Worm (Caenorhabditis elegans): ENCODE data around the gene Y12A6A.1.

The Y12A6A.1 gene

DNA sequence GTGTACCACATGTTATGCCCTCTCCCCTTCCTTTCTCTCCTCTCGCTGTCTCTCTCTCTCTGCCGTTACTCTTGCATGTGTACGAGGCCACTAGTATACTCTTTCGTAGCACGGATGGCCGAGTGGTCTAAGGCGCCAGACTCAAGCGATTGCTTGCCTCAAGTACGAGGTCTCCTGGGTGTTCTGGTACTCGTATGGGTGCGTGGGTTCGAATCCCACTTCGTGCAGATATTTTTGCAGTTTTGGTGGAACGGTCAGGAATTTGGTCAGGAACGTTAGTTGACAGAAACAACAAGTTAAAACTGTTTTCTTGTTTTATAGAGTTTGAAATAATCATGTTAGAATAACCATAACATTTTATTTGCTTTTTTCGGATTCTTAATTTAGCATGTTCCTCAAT, 43.9 kb upstream of the Y12A6A.1 start:
- peak; percentile 13 for TF ChIP-seq ceh-28 (tag; optimal IDR thresholded peaks at IDR 0.05)
- TF ChIP-seq nhr-76 (tag; optimal IDR thresholded peaks at IDR 0.05), result peak; percentile 37
- TF ChIP-seq egl-5 (tag; optimal IDR thresholded peaks at IDR 0.05), result peak; percentile 89
- TF ChIP-seq eor-1 (tag; optimal IDR thresholded peaks at IDR 0.05), result no peak
- peak; percentile 58 for TF ChIP-seq sea-2 (GFP tag; optimal IDR thresholded peaks at IDR 0.05)
- peak; percentile 38 for TF ChIP-seq R02D3.7 (tag; optimal IDR thresholded peaks at IDR 0.05)
- peak in 1 of 3 experiments; percentile 31 for TF ChIP-seq elt-3 (tag; optimal IDR thresholded peaks at IDR 0.05)
- peak; percentile 37 for TF ChIP-seq ceh-82 (tag; optimal IDR thresholded peaks at IDR 0.05)
- no peak for TF ChIP-seq nhr-28 (tag; optimal IDR thresholded peaks at IDR 0.05)
- no peak for TF ChIP-seq nhr-12 (tag; optimal IDR thresholded peaks at IDR 0.05)
- TF ChIP-seq ceh-9 (tag; optimal IDR thresholded peaks at IDR 0.05), result no peak
- peak; percentile 51 for TF ChIP-seq fkh-10 (GFP tag; optimal IDR thresholded peaks at IDR 0.05)
- TF ChIP-seq nhr-23 (tag; optimal IDR thresholded peaks at IDR 0.05), result peak; percentile 67
- TF ChIP-seq pha-4 (tag; optimal IDR thresholded peaks at IDR 0.05), result peak; percentile 81
- no peak for TF ChIP-seq zag-1 (tag; optimal IDR thresholded peaks at IDR 0.05)
- no peak for TF ChIP-seq aly-2 (tag; optimal IDR thresholded peaks at IDR 0.05)
- peak; percentile 99 for TF ChIP-seq hmg-11 (tag; optimal IDR thresholded peaks at IDR 0.05)
- peak; percentile 33 for TF ChIP-seq nhr-11 (tag; optimal IDR thresholded peaks at IDR 0.05)
- peak; percentile 38 for TF ChIP-seq lin-15B (tag; optimal IDR thresholded peaks at IDR 0.05)
- no peak for TF ChIP-seq ztf-11 (tag; optimal IDR thresholded peaks at IDR 0.05)
- TF ChIP-seq mdl-1 (tag; optimal IDR thresholded peaks at IDR 0.05), result no peak
- TF ChIP-seq nhr-25 (tag; optimal IDR thresholded peaks at IDR 0.05), result peak; percentile 46
- TF ChIP-seq mml-1 (tag; optimal IDR thresholded peaks at IDR 0.05), result no peak
- peak; percentile 27 for TF ChIP-seq unc-39 (tag; optimal IDR thresholded peaks at IDR 0.05)
- TF ChIP-seq fos-1 (tag; optimal IDR thresholded peaks at IDR 0.05), result no peak
- no peak for TF ChIP-seq unc-62 (GFP tag; optimal IDR thresholded peaks at IDR 0.05)
- peak; percentile 43 for TF ChIP-seq skn-1 (tag; optimal IDR thresholded peaks at IDR 0.05)
- TF ChIP-seq nhr-237 (tag; optimal IDR thresholded peaks at IDR 0.05), result no peak
- TF ChIP-seq tbx-2 (tag; optimal IDR thresholded peaks at IDR 0.05), result peak; percentile 85
- TF ChIP-seq snpc-4 (tag; optimal IDR thresholded peaks at IDR 0.05), result peak; percentile 11
- peak; percentile 41 for TF ChIP-seq pqm-1 (tag; optimal IDR thresholded peaks at IDR 0.05)
- peak; percentile 81 for TF ChIP-seq nhr-43 (tag; optimal IDR thresholded peaks at IDR 0.05; ENCODE audit: poor library complexity, severe bottlenecking)
- no peak for TF ChIP-seq nhr-67 (tag; optimal IDR thresholded peaks at IDR 0.05)
- peak; percentile 30 for TF ChIP-seq egl-27 (tag; optimal IDR thresholded peaks at IDR 0.05)
- peak; percentile 58 for TF ChIP-seq elt-1 (tag; optimal IDR thresholded peaks at IDR 0.05)
- peak; percentile 86 for TF ChIP-seq jun-1 (tag; optimal IDR thresholded peaks at IDR 0.05)
- TF ChIP-seq daf-12 (tag; optimal IDR thresholded peaks at IDR 0.05), result no peak
- TF ChIP-seq nhr-77 (tag; optimal IDR thresholded peaks at IDR 0.05), result peak; percentile 46
- no peak for TF ChIP-seq fkh-2 (tag; optimal IDR thresholded peaks at IDR 0.05)
- no peak for TF ChIP-seq ZK546.5 (tag; optimal IDR thresholded peaks at IDR 0.05)
- peak; percentile 87 for TF ChIP-seq lin-39 (tag; optimal IDR thresholded peaks at IDR 0.05)
- TF ChIP-seq ceh-16 (tag; optimal IDR thresholded peaks at IDR 0.05), result no peak
- peak; percentile 71 for TF ChIP-seq nfya-1 (tag; optimal IDR thresholded peaks at IDR 0.05; ENCODE audit: insufficient read depth)
- peak; percentile 49 for TF ChIP-seq ztf-4 (tag; optimal IDR thresholded peaks at IDR 0.05)
- peak; percentile 49 for TF ChIP-seq ama-1 (optimal IDR thresholded peaks at IDR 0.05)
- peak; percentile 49 for TF ChIP-seq elt-2 (tag; optimal IDR thresholded peaks at IDR 0.05)
- TF ChIP-seq lsy-12 (tag; optimal IDR thresholded peaks at IDR 0.05), result peak; percentile 85
